Worm (Caenorhabditis elegans) whole organism, L2 larva: ENCODE measurements around the gene lips-5.

Experiments used
- C34F6.9 ChIP-seq: fragments of 150-350 bp; optimal IDR thresholded peaks from 2 replicates; lab custom pipeline; 2014; ENCODE audit warnings: missing biosample characterization, missing genetic modification characterization
- F13H6.1 ChIP-seq: sonication (generic microtip); optimal IDR thresholded peaks from 2 replicates; lab custom pipeline; 2016; ENCODE audit warnings: missing genetic modification characterization, missing compliant biosample characterization
- Y55F3AM.14 ChIP-seq: fragments of 200-800 bp; sonication (Bioruptor generic); optimal IDR thresholded peaks from 2 replicates; lab custom pipeline; 2018; ENCODE audit warnings: mild to moderate bottlenecking, missing genetic modification characterization, missing compliant biosample characterization
- ZK546.5 ChIP-seq: sonication (generic microtip); optimal IDR thresholded peaks from 2 replicates; lab custom pipeline; 2017; ENCODE audit warnings: missing biosample characterization, missing genetic modification characterization
- alr-1 ChIP-seq: fragments of 150-350 bp; optimal IDR thresholded peaks from 2 replicates; lab custom pipeline; 2014; ENCODE audit warnings: missing biosample characterization, missing genetic modification characterization
- aly-2 ChIP-seq: fragments of 150-350 bp; optimal IDR thresholded peaks from 2 replicates; lab custom pipeline; 2014; ENCODE audit warnings: missing biosample characterization, missing genetic modification characterization
- blmp-1 ChIP-seq: sonication (generic microtip); optimal IDR thresholded peaks from 2 replicates; lab custom pipeline; 2017; ENCODE audit warnings: missing genetic modification characterization, mild to moderate bottlenecking, missing compliant biosample characterization, antibody characterized with exemption, moderate library complexity; ENCODE audit not compliant: insufficient read depth
- ceh-16 ChIP-seq: fragments of 150-350 bp; optimal IDR thresholded peaks from 2 replicates; lab custom pipeline; 2014; ENCODE audit warnings: missing biosample characterization, missing genetic modification characterization
- crh-2 ChIP-seq: sonication (generic microtip); optimal IDR thresholded peaks from 2 replicates; lab custom pipeline; 2017; ENCODE audit warnings: missing biosample characterization, missing genetic modification characterization
- egl-27 ChIP-seq: sonication (generic microtip); optimal IDR thresholded peaks from 3 replicates; lab custom pipeline; 2017; ENCODE audit warnings: missing biosample characterization, missing genetic modification reagents, missing genetic modification characterization
- elt-1 ChIP-seq: fragments of 150-350 bp; optimal IDR thresholded peaks from 2 replicates; lab custom pipeline; 2014; ENCODE audit warnings: missing biosample characterization, missing genetic modification characterization
- elt-3 ChIP-seq: sonication (generic microtip); optimal IDR thresholded peaks from 2 replicates; lab custom pipeline; 2017; ENCODE audit warnings: missing biosample characterization, missing genetic modification characterization
- fos-1 ChIP-seq: fragments of 150-350 bp; optimal IDR thresholded peaks from 2 replicates; lab custom pipeline; 2014; ENCODE audit warnings: missing biosample characterization, missing genetic modification characterization
- gmeb-1 ChIP-seq: fragments of 150-350 bp; optimal IDR thresholded peaks from 2 replicates; lab custom pipeline; 2014; ENCODE audit warnings: missing biosample characterization, missing genetic modification characterization
- lin-11 ChIP-seq: fragments of 150-350 bp; sonication (generic microtip); optimal IDR thresholded peaks from 2 replicates; lab custom pipeline; 2014; ENCODE audit warnings: missing biosample characterization, missing genetic modification characterization, inconsistent platforms, mixed read lengths
- lin-13 ChIP-seq: fragments of 150-350 bp; optimal IDR thresholded peaks from 2 replicates; lab custom pipeline; 2014; ENCODE audit warnings: missing biosample characterization, missing genetic modification reagents, missing genetic modification characterization
- lin-39 ChIP-seq: fragments of 150-350 bp; optimal IDR thresholded peaks from 2 replicates; lab custom pipeline; 2014; ENCODE audit warnings: missing biosample characterization, missing genetic modification reagents, missing genetic modification characterization
- mab-5 ChIP-seq: fragments of 150-350 bp; optimal IDR thresholded peaks from 2 replicates; lab custom pipeline; 2014; ENCODE audit warnings: missing biosample characterization, missing genetic modification characterization
- mdl-1 ChIP-seq, 2 experiments: fragments of 150-350 bp in 1 of 2; sonication (generic microtip) in 1 of 2; optimal IDR thresholded peaks; 2 replicates each; lab custom pipeline; 2017; ENCODE audit warnings: missing biosample characterization in 2 of 2, missing genetic modification characterization in 2 of 2
- nhr-10 ChIP-seq: sonication (generic microtip); optimal IDR thresholded peaks from 2 replicates; lab custom pipeline; 2017; ENCODE audit warnings: missing biosample characterization, missing genetic modification characterization
- nhr-11 ChIP-seq: fragments of 150-350 bp; optimal IDR thresholded peaks from 2 replicates; lab custom pipeline; 2014; ENCODE audit warnings: missing biosample characterization, missing genetic modification characterization
- nhr-12 ChIP-seq: fragments of 150-350 bp; optimal IDR thresholded peaks from 2 replicates; lab custom pipeline; 2014; ENCODE audit warnings: missing biosample characterization, missing genetic modification characterization
- nhr-129 ChIP-seq: fragments of 150-350 bp; optimal IDR thresholded peaks from 2 replicates; lab custom pipeline; 2014; ENCODE audit warnings: missing biosample characterization, missing genetic modification characterization
- nhr-21 ChIP-seq: fragments of 150-350 bp; optimal IDR thresholded peaks from 2 replicates; lab custom pipeline; 2014; ENCODE audit warnings: missing biosample characterization, missing genetic modification characterization
- nhr-23 ChIP-seq: fragments of 150-350 bp; optimal IDR thresholded peaks from 2 replicates; lab custom pipeline; 2014; ENCODE audit warnings: missing biosample characterization, missing genetic modification reagents, missing genetic modification characterization
- nhr-237 ChIP-seq: fragments of 150-350 bp; optimal IDR thresholded peaks from 2 replicates; lab custom pipeline; 2014; ENCODE audit warnings: missing biosample characterization, missing genetic modification characterization
- peb-1 ChIP-seq: fragments of 150-350 bp; optimal IDR thresholded peaks from 2 replicates; lab custom pipeline; 2014; ENCODE audit warnings: missing biosample characterization, missing genetic modification characterization
- sem-4 ChIP-seq: fragments of 150-350 bp; optimal IDR thresholded peaks from 2 replicates; lab custom pipeline; 2014; ENCODE audit warnings: missing biosample characterization, missing genetic modification reagents, missing genetic modification characterization
- sma-3 ChIP-seq: sonication (generic microtip); optimal IDR thresholded peaks from 2 replicates; lab custom pipeline; 2016; ENCODE audit warnings: missing genetic modification reagents, missing genetic modification characterization, missing compliant biosample characterization
- sma-9 ChIP-seq, 2 experiments: fragments of 150-350 bp in 1 of 2; sonication (generic microtip) in 1 of 2; optimal IDR thresholded peaks; 2 replicates each; lab custom pipeline; 2014 to 2016; ENCODE audit warnings: missing genetic modification characterization in 2 of 2, mild to moderate bottlenecking in 1 of 2, missing biosample characterization in 1 of 2, missing compliant biosample characterization in 1 of 2, missing genetic modification reagents in 1 of 2, moderate library complexity in 1 of 2
- unc-39 ChIP-seq: fragments of 150-350 bp; optimal IDR thresholded peaks from 2 replicates; lab custom pipeline; 2014; ENCODE audit warnings: missing biosample characterization, missing genetic modification characterization
- unc-55 ChIP-seq: fragments of 150-350 bp; sonication (generic microtip); optimal IDR thresholded peaks from 3 replicates; lab custom pipeline; 2014; ENCODE audit warnings: missing biosample characterization, missing genetic modification reagents, missing genetic modification characterization
- zag-1 ChIP-seq: fragments of 150-350 bp; optimal IDR thresholded peaks from 2 replicates; lab custom pipeline; 2014; ENCODE audit warnings: missing biosample characterization, missing genetic modification characterization
- ztf-1 ChIP-seq: fragments of 200-800 bp; sonication (Bioruptor generic); conservative IDR thresholded peaks from 2 replicates; pipeline ENCODE4 v1.3.6; 2022; ENCODE audit warnings: missing genetic modification characterization, missing compliant biosample characterization
- ztf-11 ChIP-seq: sonication (generic microtip); optimal IDR thresholded peaks from 2 replicates; lab custom pipeline; 2017; ENCODE audit warnings: missing biosample characterization, missing genetic modification characterization
- ztf-4 ChIP-seq: fragments of 150-350 bp; optimal IDR thresholded peaks from 2 replicates; lab custom pipeline; 2014; ENCODE audit warnings: missing biosample characterization, missing genetic modification characterization

lips-5 gene

DNA sequence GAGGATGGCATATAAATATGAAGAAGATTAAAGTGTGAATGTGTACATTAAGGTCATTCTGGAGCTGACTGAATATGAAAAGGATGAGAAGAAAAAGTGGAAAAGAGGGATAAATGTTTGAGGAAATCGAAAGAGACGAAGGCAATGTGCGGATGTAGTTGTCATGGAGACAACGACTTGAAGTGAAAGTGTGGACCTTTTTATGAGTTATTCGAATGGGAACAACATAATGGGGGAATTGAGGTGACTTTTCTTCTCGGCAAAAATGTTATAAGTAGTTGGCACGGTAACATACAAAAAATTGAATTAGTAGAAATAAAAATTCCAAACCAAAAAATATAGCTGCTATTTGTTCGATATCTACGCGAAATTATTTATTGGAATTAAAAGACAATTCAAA is 27.5 kb upstream of the lips-5 start, which contains the start of gene dyf-18:
dyf-18 (minus strand) TSS at position 101 of the 400 bp plus-strand sequence.
- no peak for TF ChIP-seq nhr-11 (tag; lab: Kevin White, UChicago)
- no peak for TF ChIP-seq nhr-12 (tag; lab: Kevin White, UChicago)
- TF ChIP-seq lin-39 (tag; lab: Kevin White, UChicago) = no peak
- TF ChIP-seq C34F6.9 = no peak
- TF ChIP-seq ztf-11 (tag; lab: Kevin White, UChicago) = no peak
- TF ChIP-seq elt-1 (tag; lab: Kevin White, UChicago) = no peak
- TF ChIP-seq gmeb-1 = no peak
- TF ChIP-seq peb-1 (tag; lab: Kevin White, UChicago) = no peak
- TF ChIP-seq unc-39 (tag; lab: Kevin White, UChicago) = no peak
- no peak for TF ChIP-seq nhr-23 (tag; lab: Kevin White, UChicago)
- TF ChIP-seq nhr-21 (tag; lab: Kevin White, UChicago) = no peak
- no peak for TF ChIP-seq aly-2 (tag; lab: Kevin White, UChicago)
- no peak for TF ChIP-seq ztf-4 (tag; lab: Kevin White, UChicago)
- no peak for TF ChIP-seq ztf-1
- no peak for TF ChIP-seq sem-4 (tag; lab: Kevin White, UChicago)
- TF ChIP-seq sma-3 = no peak

DNA sequence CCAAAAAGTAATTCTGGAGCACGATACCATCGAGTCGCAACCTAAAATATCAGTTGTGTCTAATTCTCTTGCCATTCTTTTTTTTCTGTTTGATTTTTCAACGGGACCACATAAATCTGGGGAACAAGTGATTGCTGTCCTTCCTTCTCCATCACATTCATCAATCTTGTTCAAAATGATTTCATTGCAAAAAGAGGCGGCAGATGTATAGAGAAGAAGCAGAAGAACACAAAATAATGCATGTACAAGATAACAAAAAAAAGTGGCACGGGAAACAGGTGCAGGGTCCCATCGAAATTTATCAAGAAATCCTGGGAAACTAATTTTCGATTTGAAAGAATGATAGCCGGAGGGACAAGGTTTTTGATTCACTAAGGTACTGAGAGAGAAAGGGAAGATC is 25.7 kb upstream of the lips-5 start:
- no peak for TF ChIP-seq lin-13 (GFP tag; lab: Kevin White, UChicago)
- TF ChIP-seq F13H6.1 (tag; lab: Kevin White, UChicago) = peak; percentile 18

DNA sequence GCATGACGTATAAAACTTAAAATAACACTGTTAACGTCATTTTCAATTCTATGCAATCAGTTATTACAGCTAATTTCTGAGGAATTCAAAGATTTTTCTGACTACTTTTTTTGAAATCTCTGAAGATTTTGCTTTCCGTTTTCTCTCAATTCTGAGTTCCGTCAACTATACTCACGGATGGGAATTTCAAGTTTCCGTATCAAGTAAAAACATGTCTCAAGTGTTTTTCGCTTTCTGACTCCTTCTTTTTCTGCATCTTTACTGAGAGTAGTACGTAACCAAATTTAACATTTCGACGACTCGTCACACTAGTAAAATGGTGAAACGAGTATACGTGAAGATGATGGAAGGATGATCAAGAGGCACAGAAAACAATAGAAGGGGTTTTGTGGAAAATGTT is 23.3 kb upstream of the lips-5 start:
- TF ChIP-seq gmeb-1 (no peak), lin-11 (tag; lab: Kevin White, UChicago) (no peak), sma-3 (no peak), egl-27 (tag; lab: Kevin White, UChicago) (no peak), nhr-237 (no peak), F13H6.1 (tag; lab: Kevin White, UChicago) (no peak)

DNA sequence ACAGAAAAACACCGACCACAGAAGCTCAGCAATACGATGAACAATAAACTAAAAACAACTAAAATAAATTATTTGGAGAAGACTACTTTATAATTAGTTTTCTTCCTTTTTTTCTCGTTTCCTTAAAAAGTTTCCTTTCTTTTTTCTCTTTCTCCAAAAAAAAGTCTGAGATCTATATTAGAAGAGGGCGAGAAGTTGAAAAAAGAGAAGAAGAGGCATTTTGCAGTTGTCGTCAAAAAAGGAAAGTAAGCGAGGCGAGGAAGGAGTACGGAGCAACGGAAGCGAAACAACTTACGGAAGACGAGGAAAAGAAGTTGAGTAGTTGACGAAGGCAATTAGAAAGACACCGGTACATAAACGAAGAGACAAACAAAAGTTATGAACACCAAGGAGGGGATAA is 22.4 kb upstream of the lips-5 start:
- TF ChIP-seq Y55F3AM.14 (GFP tag; lab: Kevin White, UChicago) = no peak
- TF ChIP-seq fos-1 (tag; lab: Kevin White, UChicago) = no peak
- TF ChIP-seq lin-13 (GFP tag; lab: Kevin White, UChicago) = no peak
- no peak for TF ChIP-seq mab-5
- TF ChIP-seq unc-55 (GFP tag; lab: Kevin White, UChicago) = no peak
- no peak for TF ChIP-seq F13H6.1 (tag; lab: Kevin White, UChicago)
- no peak for TF ChIP-seq blmp-1 (tag; lab: Kevin White, UChicago)
- TF ChIP-seq nhr-10 (tag; lab: Kevin White, UChicago) = no peak
- no peak for TF ChIP-seq elt-3 (tag; lab: Kevin White, UChicago)
- TF ChIP-seq ZK546.5 (tag; lab: Kevin White, UChicago) = no peak
- no peak for TF ChIP-seq zag-1 (tag; lab: Kevin White, UChicago)
- no peak for TF ChIP-seq mdl-1 (tag; optimal IDR thresholded peaks at IDR 0.05; lab: Kevin White, UChicago)
- TF ChIP-seq alr-1 (tag; lab: Kevin White, UChicago) = no peak

DNA sequence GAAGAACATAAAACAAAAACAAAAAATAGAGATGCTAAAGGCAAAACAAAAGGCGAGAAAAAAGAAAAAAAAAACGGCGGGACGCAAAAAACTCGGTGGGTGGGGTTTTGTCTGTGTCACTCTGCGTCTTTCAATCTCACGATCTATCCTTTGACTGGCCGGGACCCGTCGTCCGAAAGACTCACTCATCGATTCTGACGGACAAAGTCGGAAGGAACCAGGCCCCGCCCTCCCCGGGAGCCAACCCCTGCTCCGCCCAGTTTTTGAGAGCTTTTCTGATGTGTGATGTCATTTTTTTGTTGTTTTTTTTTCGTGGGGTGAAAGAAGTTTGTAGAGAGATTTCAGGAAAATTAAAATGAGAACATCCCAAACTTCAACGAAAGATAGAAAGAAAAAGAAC is 19.6 kb upstream of the lips-5 start:
- TF ChIP-seq zag-1 (tag; lab: Kevin White, UChicago) = peak; percentile 18
- no peak for TF ChIP-seq alr-1 (tag; lab: Kevin White, UChicago)
- TF ChIP-seq unc-39 (tag; lab: Kevin White, UChicago) = no peak
- no peak for TF ChIP-seq ceh-16 (tag; lab: Kevin White, UChicago)
- no peak for TF ChIP-seq crh-2
- peak; percentile 26 for TF ChIP-seq unc-55 (GFP tag; lab: Kevin White, UChicago)

DNA sequence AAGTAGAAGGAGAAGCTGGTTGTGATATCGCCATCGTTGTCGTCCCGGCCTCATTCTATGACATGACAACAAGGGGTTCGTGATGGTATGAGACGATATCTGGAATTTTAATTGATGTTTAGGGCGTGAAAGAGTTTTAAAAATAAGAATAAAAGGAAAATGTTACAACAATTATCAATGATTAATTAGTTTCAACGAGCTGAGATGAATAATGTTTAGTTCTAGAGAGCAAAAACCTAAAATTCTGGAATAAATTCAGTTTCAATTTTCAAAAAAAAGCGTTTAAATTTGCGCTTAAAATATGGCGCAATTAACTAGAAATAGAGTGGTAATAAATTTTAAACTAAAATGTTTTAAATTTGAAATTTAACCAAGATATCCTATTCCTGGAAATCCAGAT is 19.0 kb upstream of the lips-5 start, which contains the start of gene H01G02.3:
H01G02.3 (minus strand) TSS at position 101 of the 400 bp plus-strand sequence.
- TF ChIP-seq elt-3 (tag; lab: Kevin White, UChicago) (no peak), sma-9 (GFP tag; optimal IDR thresholded peaks at IDR 0.05; lab: Kevin White, UChicago) (no peak), sma-9 (tag; optimal IDR thresholded peaks at IDR 0.05; lab: Kevin White, UChicago) (no peak), nhr-129 (no peak), elt-1 (tag; lab: Kevin White, UChicago) (no peak), mdl-1 (tag; optimal IDR thresholded peaks at IDR 0.05; lab: Kevin White, UChicago) (no peak), aly-2 (tag; lab: Kevin White, UChicago) (no peak)
